Worm (Caenorhabditis elegans): ENCODE data around the gene C35D6.3.

Gene C35D6.3

DNA sequence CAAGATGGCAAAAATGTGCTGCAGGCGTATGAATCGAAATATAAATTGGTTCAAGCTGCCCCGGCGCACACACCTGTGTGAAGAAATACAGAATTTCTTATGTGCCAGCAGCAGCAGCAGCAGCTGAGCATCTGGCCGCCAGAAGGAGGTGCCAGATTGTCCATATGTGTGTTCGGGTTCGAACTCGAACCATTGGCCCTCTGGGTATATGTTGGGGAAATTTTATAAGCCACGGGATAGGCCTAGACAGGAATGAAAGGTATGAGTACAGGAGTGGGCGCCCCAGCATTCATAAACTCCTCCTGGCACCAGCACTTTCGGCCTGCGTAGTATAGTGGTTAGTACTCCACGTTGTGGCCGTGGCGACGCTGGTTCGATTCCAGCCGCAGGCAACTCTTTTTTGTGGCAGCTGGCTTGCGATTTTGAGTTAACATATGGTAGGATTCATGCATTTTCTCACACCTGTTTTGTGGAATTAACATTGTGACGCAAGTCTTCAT is 41.6 kb downstream of the C35D6.3 start (continued):
- TF ChIP-seq skn-1 (tag; optimal IDR thresholded peaks at IDR 0.05) = no peak
- TF ChIP-seq egl-43 (GFP tag; IDR thresholded peaks at IDR 0.05) = peak; percentile 89
- no peak for TF ChIP-seq daf-8 (GFP tag; IDR thresholded peaks at IDR 0.05)
- TF ChIP-seq F44E2.7 (GFP tag; IDR thresholded peaks at IDR 0.05) = no peak
- TF ChIP-seq Y48G9A.11 (GFP tag; IDR thresholded peaks at IDR 0.05) = no peak
- TF ChIP-seq lin-39 (tag; optimal IDR thresholded peaks at IDR 0.05) = no peak
- TF ChIP-seq saeg-2 (GFP tag; IDR thresholded peaks at IDR 0.05) = no peak
- TF ChIP-seq cey-2 (tag; optimal IDR thresholded peaks at IDR 0.05; ENCODE audit: borderline replicate concordance, insufficient read depth) = no peak
- TF ChIP-seq lsy-2 (tag; optimal IDR thresholded peaks at IDR 0.05) = no peak
- no peak for TF ChIP-seq pqm-1 (tag; optimal IDR thresholded peaks at IDR 0.05)
- TF ChIP-seq nhr-41 (GFP tag; IDR thresholded peaks at IDR 0.05) = no peak
- TF ChIP-seq hlh-30 (tag; optimal IDR thresholded peaks at IDR 0.05; ENCODE audit: insufficient read depth) = no peak
- TF ChIP-seq mxl-2 (GFP tag; conservative IDR thresholded peaks at IDR 0.05) = no peak
- 0 out of 2 replicates have a peak, but pooled peaks have one; percentile 61 for TF ChIP-seq arid-1 (GFP tag; conservative IDR thresholded peaks at IDR 0.05)
- no peak for TF ChIP-seq F26F4.8 (GFP tag; conservative IDR thresholded peaks at IDR 0.05)

ce11 chrIV:16388856-16389461 is 42.3 kb downstream of the C35D6.3 start:
- TF ChIP-seq zip-11 (GFP tag; IDR thresholded peaks at IDR 0.05) = 0 out of 2 replicates have a peak, but pooled peaks have one; percentile 47
- no peak for TF ChIP-seq fos-1 (tag; optimal IDR thresholded peaks at IDR 0.05)
- no peak for TF ChIP-seq ceh-62 (tag; optimal IDR thresholded peaks at IDR 0.05)
- TF ChIP-seq fkh-10 (GFP tag; optimal IDR thresholded peaks at IDR 0.05) = no peak
- peak; percentile 68 for TF ChIP-seq unc-130 (GFP tag; optimal IDR thresholded peaks at IDR 0.05)
- TF ChIP-seq duxl-1 (tag; optimal IDR thresholded peaks at IDR 0.05; ENCODE audit: poor library complexity) = peak; percentile 67
- no peak for TF ChIP-seq lin-15B (tag; optimal IDR thresholded peaks at IDR 0.05)
- 0 out of 2 replicates have a peak, but pooled peaks have one; percentile 46 for TF ChIP-seq Y105C5A.15 (GFP tag; IDR thresholded peaks at IDR 0.05)
- TF ChIP-seq tra-1 (GFP tag; IDR thresholded peaks at IDR 0.05) = peak; percentile 79; the same call in 1 of the 2 replicates
- TF ChIP-seq mxl-3 (GFP tag; optimal IDR thresholded peaks at IDR 0.05) = peak; percentile 53
- TF ChIP-seq ctbp-1 (GFP tag; IDR thresholded peaks at IDR 0.05) = peak; percentile 63; the same call in 1 of the 2 replicates
- TF ChIP-seq lim-7 (GFP tag; IDR thresholded peaks at IDR 0.05) = peak; percentile 85
- TF ChIP-seq lin-39 (tag; optimal IDR thresholded peaks at IDR 0.05) = no peak
- peak; percentile 72 for TF ChIP-seq lir-3 (tag; optimal IDR thresholded peaks at IDR 0.05)
- no peak for TF ChIP-seq ces-1 (GFP tag; optimal IDR thresholded peaks at IDR 0.05)
- TF ChIP-seq pha-4 (GFP tag; IDR thresholded peaks at IDR 0.05) = peak; percentile 82; the same call in 1 of the 2 replicates
- no peak for TF ChIP-seq pha-4 (tag; optimal IDR thresholded peaks at IDR 0.05)
- TF ChIP-seq nhr-77 (tag; optimal IDR thresholded peaks at IDR 0.05) = peak; percentile 38
- peak; percentile 68 for TF ChIP-seq php-3 (GFP tag; IDR thresholded peaks at IDR 0.05)
- TF ChIP-seq nhr-42 (GFP tag; IDR thresholded peaks at IDR 0.05) = peak; percentile 82
- TF ChIP-seq egl-27 (tag; optimal IDR thresholded peaks at IDR 0.05) = no peak
- peak; percentile 73 for TF ChIP-seq lin-13 (GFP tag; optimal IDR thresholded peaks at IDR 0.05)
- no peak for TF ChIP-seq ZK337.2 (GFP tag; IDR thresholded peaks at IDR 0.05)
- TF ChIP-seq daf-19 (GFP tag; conservative IDR thresholded peaks at IDR 0.05) = peak; percentile 81
- no peak for TF ChIP-seq nhr-10 (tag; optimal IDR thresholded peaks at IDR 0.05)
- TF ChIP-seq lin-1 (GFP tag; IDR thresholded peaks at IDR 0.05) = peak; percentile 85
- peak; percentile 63 for TF ChIP-seq ceh-20 (GFP tag; IDR thresholded peaks at IDR 0.05)
- TF ChIP-seq nhr-237 (tag; optimal IDR thresholded peaks at IDR 0.05) = no peak
- 0 out of 2 replicates have a peak, but pooled peaks have one; percentile 33 for TF ChIP-seq madf-9 (GFP tag; conservative IDR thresholded peaks at IDR 0.05)
- TF ChIP-seq mes-2 (tag; optimal IDR thresholded peaks at IDR 0.05; ENCODE audit: poor library complexity, severe bottlenecking) = peak; percentile 84
- no peak for TF ChIP-seq zfp-3 (GFP tag; conservative IDR thresholded peaks at IDR 0.05)
- no peak for TF ChIP-seq nhr-76 (tag; optimal IDR thresholded peaks at IDR 0.05)
- TF ChIP-seq ztf-11 (tag; optimal IDR thresholded peaks at IDR 0.05) = no peak
- peak; percentile 99 for TF ChIP-seq lin-38 (GFP tag; IDR thresholded peaks at IDR 0.05)
- no peak for TF ChIP-seq skn-1 (tag; optimal IDR thresholded peaks at IDR 0.05)

All from whole organism, L4 larva.